Worm (Caenorhabditis elegans) whole organism, late embryonic: Measurements from ENCODE around the gene Y22D7AL.9.

Experiments
- K09A11.1 ChIP-seq: sonication (generic microtip); optimal IDR thresholded peaks from 2 replicates; lab custom pipeline; 2017; ENCODE audit warnings: antibody characterized with exemption, mild to moderate bottlenecking, missing genetic modification characterization, missing compliant biosample characterization; ENCODE audit not compliant: insufficient read depth
- Y22D7AL.16 ChIP-seq: sonication (generic microtip); optimal IDR thresholded peaks from 2 replicates; lab custom pipeline; 2016; ENCODE audit warnings: missing genetic modification characterization, missing compliant biosample characterization
- ahr-1 ChIP-seq: sonication (generic microtip); optimal IDR thresholded peaks from 2 replicates; lab custom pipeline; 2016; ENCODE audit warnings: missing genetic modification characterization, missing compliant biosample characterization
- ama-1 ChIP-seq: fragments of 150-350 bp; optimal IDR thresholded peaks from 2 replicates; lab custom pipeline; 2014
- ceh-18 ChIP-seq: sonication (generic microtip); optimal IDR thresholded peaks from 2 replicates; lab custom pipeline; 2016; ENCODE audit warnings: missing genetic modification characterization, missing compliant biosample characterization
- ceh-2 ChIP-seq: sonication (generic microtip); optimal IDR thresholded peaks from 2 replicates; lab custom pipeline; 2016; ENCODE audit warnings: missing genotype, missing genetic modification characterization, missing compliant biosample characterization
- ceh-22 ChIP-seq: sonication (generic microtip); optimal IDR thresholded peaks from 2 replicates; lab custom pipeline; 2017; ENCODE audit warnings: missing biosample characterization, missing genetic modification characterization
- ceh-24 ChIP-seq: sonication (generic microtip); optimal IDR thresholded peaks from 2 replicates; lab custom pipeline; 2016; ENCODE audit warnings: mild to moderate bottlenecking, missing genetic modification characterization, missing compliant biosample characterization
- ceh-30 ChIP-seq: fragments of 150-350 bp; optimal IDR thresholded peaks from 2 replicates; lab custom pipeline; 2014; ENCODE audit warnings: missing biosample characterization, missing genetic modification characterization
- ceh-45 ChIP-seq: fragments of 200-800 bp; sonication (Bioruptor generic); IDR thresholded peaks from 2 replicates; pipeline ENCODE4 v1.3.6; 2022; ENCODE audit warnings: missing genetic modification reagents, missing genetic modification characterization, missing compliant biosample characterization
- ceh-48 ChIP-seq: sonication (generic microtip); optimal IDR thresholded peaks from 2 replicates; lab custom pipeline; 2016; ENCODE audit warnings: missing genetic modification characterization, inconsistent platforms, missing compliant biosample characterization
- ceh-6 ChIP-seq: fragments of 200-800 bp; sonication (Bioruptor generic); optimal IDR thresholded peaks from 2 replicates; lab custom pipeline; 2018; ENCODE audit warnings: mild to moderate bottlenecking, missing genetic modification characterization, missing compliant biosample characterization
- ceh-9 ChIP-seq: sonication (generic microtip); optimal IDR thresholded peaks from 2 replicates; lab custom pipeline; 2016; ENCODE audit warnings: mild to moderate bottlenecking, missing genetic modification characterization, inconsistent platforms, missing compliant biosample characterization
- che-1 ChIP-seq: sonication (generic microtip); optimal IDR thresholded peaks from 2 replicates; lab custom pipeline; 2016; ENCODE audit warnings: mild to moderate bottlenecking, missing genetic modification characterization, missing compliant biosample characterization
- dmd-4 ChIP-seq: sonication (generic microtip); optimal IDR thresholded peaks from 2 replicates; lab custom pipeline; 2016; ENCODE audit warnings: borderline replicate concordance, missing genetic modification characterization, missing compliant biosample characterization
- elt-2 ChIP-seq: sonication (generic microtip); optimal IDR thresholded peaks from 2 replicates; lab custom pipeline; 2016; ENCODE audit warnings: missing genetic modification reagents, missing genetic modification characterization, missing compliant biosample characterization
- ets-4 ChIP-seq: sonication (generic microtip); optimal IDR thresholded peaks from 2 replicates; lab custom pipeline; 2016; ENCODE audit warnings: missing genetic modification characterization, missing compliant biosample characterization
- fkh-10 ChIP-seq: fragments of 150-350 bp; optimal IDR thresholded peaks from 2 replicates; lab custom pipeline; 2014; ENCODE audit warnings: missing biosample characterization, missing genetic modification reagents, missing genetic modification characterization
- fkh-6 ChIP-seq: sonication (generic microtip); optimal IDR thresholded peaks from 2 replicates; lab custom pipeline; 2016; ENCODE audit warnings: missing genetic modification characterization, missing compliant biosample characterization
- hlh-13 ChIP-seq: fragments of 200-800 bp; sonication (Bioruptor generic); optimal IDR thresholded peaks from 2 replicates; lab custom pipeline; 2018; ENCODE audit warnings: mild to moderate bottlenecking, missing genetic modification characterization, missing compliant biosample characterization
- hlh-15 ChIP-seq: sonication (generic microtip); optimal IDR thresholded peaks from 2 replicates; lab custom pipeline; 2016; ENCODE audit warnings: missing genetic modification characterization, missing compliant biosample characterization
- madf-2 ChIP-seq: sonication (generic microtip); optimal IDR thresholded peaks from 2 replicates; lab custom pipeline; 2017; ENCODE audit warnings: missing genetic modification characterization, missing compliant biosample characterization
- mec-3 ChIP-seq: sonication (generic microtip); optimal IDR thresholded peaks from 2 replicates; lab custom pipeline; 2016; ENCODE audit warnings: borderline replicate concordance, missing genetic modification characterization, missing compliant biosample characterization
- npax-4 ChIP-seq: sonication (generic microtip); optimal IDR thresholded peaks from 2 replicates; lab custom pipeline; 2016; ENCODE audit warnings: missing genetic modification characterization, missing compliant biosample characterization
- pag-3 ChIP-seq: sonication (generic microtip); optimal IDR thresholded peaks from 2 replicates; lab custom pipeline; 2016; ENCODE audit warnings: missing compliant biosample characterization, missing genetic modification characterization, borderline replicate concordance
- pat-9 ChIP-seq: fragments of 200-800 bp; sonication (Bioruptor generic); optimal IDR thresholded peaks from 2 replicates; lab custom pipeline; 2018; ENCODE audit warnings: mild to moderate bottlenecking, missing genetic modification characterization, moderate library complexity, missing compliant biosample characterization
- pax-1 ChIP-seq: fragments of 150-350 bp; optimal IDR thresholded peaks from 2 replicates; lab custom pipeline; 2014; ENCODE audit warnings: missing biosample characterization, missing genetic modification characterization
- pha-2 ChIP-seq: sonication (generic microtip); optimal IDR thresholded peaks from 2 replicates; lab custom pipeline; 2017; ENCODE audit warnings: mild to moderate bottlenecking, missing genetic modification characterization, missing compliant biosample characterization
- ref-2 ChIP-seq: sonication (generic microtip); optimal IDR thresholded peaks from 2 replicates; lab custom pipeline; 2016; ENCODE audit warnings: missing genetic modification characterization, missing compliant biosample characterization
- rnt-1 ChIP-seq: sonication (generic microtip); optimal IDR thresholded peaks from 2 replicates; lab custom pipeline; 2016; ENCODE audit warnings: missing genetic modification characterization, missing compliant biosample characterization
- sox-2 ChIP-seq: fragments of 200-800 bp; sonication (Bioruptor generic); IDR thresholded peaks from 2 replicates; pipeline ENCODE4 v1.3.6; 2022; ENCODE audit warnings: missing genetic modification reagents, missing genetic modification characterization, missing compliant biosample characterization
- sox-4 ChIP-seq: sonication (generic microtip); optimal IDR thresholded peaks from 2 replicates; lab custom pipeline; 2017; ENCODE audit warnings: mild to moderate bottlenecking, missing genetic modification characterization, inconsistent platforms, missing compliant biosample characterization
- tbx-2 ChIP-seq: sonication (generic microtip); optimal IDR thresholded peaks from 2 replicates; lab custom pipeline; 2016; ENCODE audit warnings: missing genetic modification characterization, missing compliant biosample characterization
- tbx-7 ChIP-seq: sonication (generic microtip); optimal IDR thresholded peaks from 2 replicates; lab custom pipeline; 2016; ENCODE audit warnings: missing genotype, missing genetic modification characterization, missing compliant biosample characterization
- unc-3 ChIP-seq, 2 experiments: fragments of 200-800 bp in 1 of 2; sonication (Bioruptor generic) in 1 of 2; sonication (generic microtip) in 1 of 2; conservative IDR thresholded peaks in 1 of 2; optimal IDR thresholded peaks in 1 of 2; 2 replicates each; pipeline versions ENCODE4 v1.3.6 to Lab custom; 2016 to 2022; ENCODE audit warnings: missing compliant biosample characterization in 2 of 2, missing genetic modification characterization in 2 of 2, missing genetic modification reagents in 1 of 2
- unc-42 ChIP-seq: sonication (generic microtip); optimal IDR thresholded peaks from 2 replicates; lab custom pipeline; 2016; ENCODE audit warnings: missing genotype, missing genetic modification characterization, missing compliant biosample characterization

Y22D7AL.9 gene

ce11 chrIII:1626524-1626923 lies 12.7 kb upstream of the Y22D7AL.9 start, which contains the start of gene Y22D7AL.4:
TSS of gene Y22D7AL.4 (plus strand) at chrIII:1626632.
- no peak for TF ChIP-seq ceh-24
- no peak for TF ChIP-seq ahr-1 (tag; lab: Kevin White, UChicago)
- TF ChIP-seq pha-2 (tag; lab: Kevin White, UChicago) = no peak
- no peak for TF ChIP-seq sox-2 (GFP tag; lab: Robert Waterston, UW)
- TF ChIP-seq fkh-6 = no peak
- no peak for TF ChIP-seq K09A11.1 (tag; lab: Kevin White, UChicago)
- no peak for TF ChIP-seq ceh-22 (tag; lab: Kevin White, UChicago)
- TF ChIP-seq hlh-15 (tag; lab: Kevin White, UChicago) = no peak

- TF ChIP-seq ets-4 (tag; lab: Kevin White, UChicago) = no peak
- no peak for TF ChIP-seq dmd-4 (tag; lab: Kevin White, UChicago)
- no peak for TF ChIP-seq pat-9
- TF ChIP-seq che-1 = no peak
- TF ChIP-seq ama-1 (lab: Kevin White, UChicago) = no peak
- no peak for TF ChIP-seq ceh-30 (tag; lab: Kevin White, UChicago)
- no peak for TF ChIP-seq hlh-13 (GFP tag; lab: Kevin White, UChicago)
- TF ChIP-seq pax-1 (tag; lab: Kevin White, UChicago) = no peak
- no peak for TF ChIP-seq npax-4
Observed at ce11 chrIII:1625660-1626275, 11.9 kb upstream of the Y22D7AL.9 start.

- TF ChIP-seq elt-2 (tag; lab: Kevin White, UChicago) (peak; percentile 41), hlh-13 (GFP tag; lab: Kevin White, UChicago) (no peak)
Observed at ce11 chrIII:1622329-1622728, 8.5 kb upstream of the Y22D7AL.9 start.

ce11 chrIII:1621330-1621729 lies 7.5 kb upstream of the Y22D7AL.9 start:
- TF ChIP-seq tbx-7 (tag; lab: Kevin White, UChicago) (no peak), ceh-30 (tag; lab: Kevin White, UChicago) (no peak), hlh-13 (GFP tag; lab: Kevin White, UChicago) (no peak)

DNA sequence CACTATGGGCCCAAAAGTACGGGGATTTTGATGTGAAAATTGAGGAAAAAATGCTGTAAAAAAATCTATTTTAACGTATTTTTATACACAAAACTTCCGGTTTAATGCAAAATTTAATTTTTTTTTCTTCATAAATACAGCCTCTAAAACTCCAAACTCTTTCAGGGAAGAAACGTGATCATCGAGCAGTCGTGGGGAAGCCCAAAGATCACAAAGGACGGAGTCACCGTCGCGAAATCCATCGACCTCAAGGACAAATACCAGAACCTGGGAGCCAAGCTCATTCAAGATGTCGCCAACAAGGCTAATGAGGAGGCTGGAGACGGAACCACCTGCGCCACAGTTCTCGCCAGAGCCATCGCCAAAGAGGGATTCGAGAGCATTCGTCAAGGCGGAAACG lies 6.1 kb upstream of the Y22D7AL.9 start:
- TF ChIP-seq ceh-18 (tag; lab: Kevin White, UChicago) (no peak), unc-3 (GFP tag; conservative IDR thresholded peaks at IDR 0.05; lab: Robert Waterston, UW) (no peak), unc-3 (tag; optimal IDR thresholded peaks at IDR 0.05; lab: Kevin White, UChicago) (no peak), hlh-15 (tag; lab: Kevin White, UChicago) (no peak), Y22D7AL.16 (tag; lab: Kevin White, UChicago) (no peak), unc-42 (tag; lab: Kevin White, UChicago) (no peak), ceh-30 (tag; lab: Kevin White, UChicago) (no peak), fkh-10 (GFP tag; lab: Kevin White, UChicago) (no peak), ceh-48 (tag; lab: Kevin White, UChicago) (no peak), mec-3 (tag; lab: Kevin White, UChicago) (no peak), fkh-6 (no peak)

ce11 chrIII:1619442-1619841 lies 5.6 kb upstream of the Y22D7AL.9 start, which contains the start of gene hsp-60:
TSS of gene hsp-60 (plus strand) at chrIII:1619742.
- TF ChIP-seq ceh-45 (GFP tag; lab: Robert Waterston, UW) = no peak
- no peak for TF ChIP-seq ref-2 (tag; lab: Kevin White, UChicago)
- TF ChIP-seq ceh-6 (GFP tag; lab: Kevin White, UChicago) = no peak
- no peak for TF ChIP-seq tbx-2 (tag; lab: Kevin White, UChicago)
- no peak for TF ChIP-seq madf-2 (tag; lab: Kevin White, UChicago)
- no peak for TF ChIP-seq pag-3 (tag; lab: Kevin White, UChicago)
- TF ChIP-seq rnt-1 (tag; lab: Kevin White, UChicago) = no peak
- no peak for TF ChIP-seq sox-2 (GFP tag; lab: Robert Waterston, UW)
- no peak for TF ChIP-seq ceh-30 (tag; lab: Kevin White, UChicago)
- no peak for TF ChIP-seq tbx-7 (tag; lab: Kevin White, UChicago)
- no peak for TF ChIP-seq sox-4 (tag; lab: Kevin White, UChicago)
- no peak for TF ChIP-seq ceh-9 (tag; lab: Kevin White, UChicago)
- no peak for TF ChIP-seq ceh-2 (tag; lab: Kevin White, UChicago)
- TF ChIP-seq, all 69 proteins: peak for 0
